Worm (Caenorhabditis elegans) whole organism, L1 larva: ENCODE measurements around the gene F35G12.5.

Experiments
- C16A3.4 ChIP-seq: fragments of 150-350 bp; optimal IDR thresholded peaks from 2 replicates; lab custom pipeline; 2014; ENCODE audit warnings: missing biosample characterization, missing genetic modification characterization
- aha-1 ChIP-seq: fragments of 150-350 bp; optimal IDR thresholded peaks from 2 replicates; lab custom pipeline; 2014; ENCODE audit warnings: missing biosample characterization, missing genetic modification characterization
- blmp-1 ChIP-seq: fragments of 150-350 bp; optimal IDR thresholded peaks from 2 replicates; lab custom pipeline; 2014; ENCODE audit warnings: missing biosample characterization, missing genetic modification characterization
- ceh-82 ChIP-seq, 3 experiments: fragments of 150-350 bp in 1 of 3; sonication (generic microtip) in 2 of 3; optimal IDR thresholded peaks; 2 replicates each; lab custom pipeline; 2014 to 2017; ENCODE audit warnings: missing biosample characterization in 3 of 3, missing genetic modification characterization in 3 of 3
- dpl-1 ChIP-seq, 3 experiments: fragments of 150-350 bp in 2 of 3; sonication (generic microtip) in 1 of 3; optimal IDR thresholded peaks; 2 replicates each; lab custom pipeline; 2014 to 2017; ENCODE audit warnings: missing biosample characterization in 3 of 3, missing genetic modification characterization in 3 of 3, missing genetic modification reagents in 3 of 3
- dsc-1 ChIP-seq: sonication (generic microtip); optimal IDR thresholded peaks from 2 replicates; lab custom pipeline; 2016; ENCODE audit warnings: mild to moderate bottlenecking, missing genetic modification characterization, missing compliant biosample characterization
- efl-1 ChIP-seq, 4 experiments: fragments of 150-350 bp; optimal IDR thresholded peaks in 3 of 4; peaks in 1 of 4; 1 replicate in 1 of 4; 2 replicates in 3 of 4; lab custom pipeline; 2014; ENCODE audit warnings: missing biosample characterization in 2 of 4, missing genetic modification characterization in 2 of 4, missing genetic modification reagents in 2 of 4
- egl-13 ChIP-seq: sonication (generic microtip); optimal IDR thresholded peaks from 2 replicates; lab custom pipeline; 2016; ENCODE audit warnings: missing genotype, missing genetic modification reagents, missing genetic modification characterization, missing compliant biosample characterization
- egl-27 ChIP-seq, 2 experiments: fragments of 150-350 bp in 1 of 2; sonication (generic microtip); optimal IDR thresholded peaks; 3 replicates each; lab custom pipeline; 2017 to 2018; ENCODE audit warnings: missing biosample characterization in 2 of 2, missing genetic modification characterization in 2 of 2, missing genetic modification reagents in 2 of 2
- elt-3 ChIP-seq, 6 experiments: fragments of 150-350 bp in 1 of 6; sonication (generic microtip); optimal IDR thresholded peaks; 2 replicates each; lab custom pipeline; 2017 to 2018; ENCODE audit warnings: missing biosample characterization in 6 of 6, missing genetic modification characterization in 6 of 6, inconsistent platforms in 1 of 6
- fkh-8 ChIP-seq: sonication (generic microtip); optimal IDR thresholded peaks from 2 replicates; lab custom pipeline; 2016; ENCODE audit warnings: mild to moderate bottlenecking, missing genetic modification characterization, missing compliant biosample characterization
- hlh-17 ChIP-seq: fragments of 200-800 bp; sonication (Bioruptor generic); optimal IDR thresholded peaks from 2 replicates; lab custom pipeline; 2018; ENCODE audit warnings: missing genetic modification characterization, mild to moderate bottlenecking, missing compliant biosample characterization, moderate library complexity, borderline replicate concordance
- irx-1 ChIP-seq: sonication (generic microtip); optimal IDR thresholded peaks from 2 replicates; lab custom pipeline; 2016; ENCODE audit warnings: missing genetic modification characterization, missing compliant biosample characterization
- jun-1 ChIP-seq: fragments of 150-350 bp; optimal IDR thresholded peaks from 2 replicates; lab custom pipeline; 2014; ENCODE audit warnings: missing biosample characterization, missing genetic modification reagents, missing genetic modification characterization
- lin-13 ChIP-seq: fragments of 150-350 bp; optimal IDR thresholded peaks from 2 replicates; lab custom pipeline; 2014; ENCODE audit warnings: missing biosample characterization, missing genetic modification reagents, missing genetic modification characterization
- lin-14 ChIP-seq: fragments of 200-800 bp; sonication (Bioruptor generic); optimal IDR thresholded peaks from 2 replicates; lab custom pipeline; 2018; ENCODE audit warnings: mild to moderate bottlenecking, missing genetic modification characterization, moderate library complexity, missing compliant biosample characterization
- lin-35 ChIP-seq, 2 experiments: fragments of 150-350 bp; optimal IDR thresholded peaks; 2 replicates each; lab custom pipeline; 2014; ENCODE audit warnings: missing biosample characterization in 2 of 2, missing genetic modification characterization in 2 of 2, missing genetic modification reagents in 2 of 2
- lir-3 ChIP-seq: sonication (generic microtip); optimal IDR thresholded peaks from 2 replicates; lab custom pipeline; 2016; ENCODE audit warnings: mild to moderate bottlenecking, missing genetic modification characterization, moderate library complexity, missing compliant biosample characterization; ENCODE audit not compliant: poor library complexity
- lsy-2 ChIP-seq, 2 experiments: fragments of 150-350 bp; optimal IDR thresholded peaks; 2 replicates each; lab custom pipeline; 2014; ENCODE audit warnings: missing biosample characterization in 2 of 2, missing genetic modification characterization in 2 of 2
- mab-9 ChIP-seq: fragments of 200-800 bp; sonication (Bioruptor generic); IDR thresholded peaks from 2 replicates; pipeline ENCODE4 v1.3.6; 2022; ENCODE audit warnings: missing genetic modification reagents, missing genetic modification characterization, missing compliant biosample characterization
- mdl-1 ChIP-seq, 2 experiments: fragments of 150-350 bp; optimal IDR thresholded peaks; 2 replicates each; lab custom pipeline; 2014 to 2017; ENCODE audit warnings: missing biosample characterization in 2 of 2, missing genetic modification characterization in 2 of 2, inconsistent platforms in 1 of 2
- mef-2 ChIP-seq: fragments of 150-350 bp; optimal IDR thresholded peaks from 2 replicates; lab custom pipeline; 2014; ENCODE audit warnings: missing biosample characterization, missing genetic modification characterization
- mep-1 ChIP-seq: fragments of 150-350 bp; optimal IDR thresholded peaks from 2 replicates; lab custom pipeline; 2014; ENCODE audit warnings: missing biosample characterization, missing genetic modification characterization
- nhr-19 ChIP-seq: fragments of 200-800 bp; sonication (Bioruptor generic); conservative IDR thresholded peaks from 2 replicates; pipeline ENCODE4 v1.3.6; 2022; ENCODE audit warnings: missing genetic modification characterization, missing compliant biosample characterization
- nhr-20 ChIP-seq: sonication (generic microtip); optimal IDR thresholded peaks from 2 replicates; lab custom pipeline; 2016; ENCODE audit warnings: mild to moderate bottlenecking, missing genetic modification characterization, missing compliant biosample characterization
- nhr-237 ChIP-seq: fragments of 150-350 bp; optimal IDR thresholded peaks from 2 replicates; lab custom pipeline; 2014; ENCODE audit warnings: missing biosample characterization, missing genetic modification characterization
- nhr-28 ChIP-seq: fragments of 150-350 bp; optimal IDR thresholded peaks from 2 replicates; lab custom pipeline; 2014; ENCODE audit warnings: missing biosample characterization, missing genetic modification characterization
- nhr-47 ChIP-seq: sonication (generic microtip); optimal IDR thresholded peaks from 2 replicates; lab custom pipeline; 2016; ENCODE audit warnings: mild to moderate bottlenecking, missing genetic modification characterization, moderate library complexity, missing compliant biosample characterization
- nhr-71 ChIP-seq: sonication (generic microtip); optimal IDR thresholded peaks from 2 replicates; lab custom pipeline; 2016; ENCODE audit warnings: mild to moderate bottlenecking, missing genetic modification characterization, moderate library complexity, missing compliant biosample characterization
- nhr-77 ChIP-seq: fragments of 150-350 bp; optimal IDR thresholded peaks from 2 replicates; lab custom pipeline; 2014; ENCODE audit warnings: missing biosample characterization, missing genetic modification characterization
- nhr-85 ChIP-seq: sonication (generic microtip); peaks from one replicate; lab custom pipeline; 2016; ENCODE audit warnings: missing genetic modification characterization, inconsistent platforms, missing compliant biosample characterization
- nhr-90 ChIP-seq: sonication (generic microtip); optimal IDR thresholded peaks from 2 replicates; lab custom pipeline; 2016; ENCODE audit warnings: mild to moderate bottlenecking, missing genetic modification characterization, missing compliant biosample characterization; ENCODE audit not compliant: poor library complexity
- rnt-1 ChIP-seq: sonication (generic microtip); optimal IDR thresholded peaks from 2 replicates; lab custom pipeline; 2016; ENCODE audit warnings: mild to moderate bottlenecking, missing genetic modification characterization, moderate library complexity, missing compliant biosample characterization
- skn-1 ChIP-seq: fragments of 150-350 bp; optimal IDR thresholded peaks from 2 replicates; lab custom pipeline; 2014; ENCODE audit warnings: missing biosample characterization, missing genetic modification characterization
- snpc-4 ChIP-seq: fragments of 150-350 bp; optimal IDR thresholded peaks from 2 replicates; lab custom pipeline; 2014; ENCODE audit warnings: missing biosample characterization, missing genetic modification characterization
- snu-23 ChIP-seq: sonication (generic microtip); optimal IDR thresholded peaks from 2 replicates; lab custom pipeline; 2016; ENCODE audit warnings: missing genetic modification characterization, missing compliant biosample characterization
- sup-37 ChIP-seq: fragments of 200-800 bp; sonication (Bioruptor generic); optimal IDR thresholded peaks from 2 replicates; lab custom pipeline; 2018; ENCODE audit warnings: mild to moderate bottlenecking, missing genetic modification characterization, missing compliant biosample characterization
- swsn-7 ChIP-seq: sonication (generic microtip); optimal IDR thresholded peaks from 2 replicates; lab custom pipeline; 2016; ENCODE audit warnings: missing genetic modification characterization, missing compliant biosample characterization
- tbx-2 ChIP-seq: sonication (generic microtip); optimal IDR thresholded peaks from 2 replicates; lab custom pipeline; 2016; ENCODE audit warnings: missing genetic modification characterization, missing compliant biosample characterization
- unc-130 ChIP-seq: fragments of 150-350 bp; optimal IDR thresholded peaks from 2 replicates; lab custom pipeline; 2017; ENCODE audit warnings: missing biosample characterization, missing genetic modification characterization, inconsistent platforms
- unc-30 ChIP-seq: sonication (generic microtip); optimal IDR thresholded peaks from 2 replicates; lab custom pipeline; 2017; ENCODE audit warnings: missing biosample characterization, missing genetic modification characterization
- vab-15 ChIP-seq: sonication (generic microtip); optimal IDR thresholded peaks from 2 replicates; lab custom pipeline; 2017; ENCODE audit warnings: missing genotype, mild to moderate bottlenecking, missing genetic modification characterization, missing compliant biosample characterization
- xbp-1 ChIP-seq: sonication (generic microtip); optimal IDR thresholded peaks from 2 replicates; lab custom pipeline; 2016; ENCODE audit warnings: missing genetic modification characterization, missing compliant biosample characterization
- ztf-11 ChIP-seq, 2 experiments: sonication (generic microtip); optimal IDR thresholded peaks; 2 replicates each; lab custom pipeline; 2016 to 2017; ENCODE audit warnings: missing genetic modification characterization in 2 of 2, missing biosample characterization in 1 of 2, missing compliant biosample characterization in 1 of 2
- ztf-4 ChIP-seq: fragments of 150-350 bp; optimal IDR thresholded peaks from 2 replicates; lab custom pipeline; 2014; ENCODE audit warnings: missing biosample characterization, missing genetic modification characterization

Gene F35G12.5

DNA sequence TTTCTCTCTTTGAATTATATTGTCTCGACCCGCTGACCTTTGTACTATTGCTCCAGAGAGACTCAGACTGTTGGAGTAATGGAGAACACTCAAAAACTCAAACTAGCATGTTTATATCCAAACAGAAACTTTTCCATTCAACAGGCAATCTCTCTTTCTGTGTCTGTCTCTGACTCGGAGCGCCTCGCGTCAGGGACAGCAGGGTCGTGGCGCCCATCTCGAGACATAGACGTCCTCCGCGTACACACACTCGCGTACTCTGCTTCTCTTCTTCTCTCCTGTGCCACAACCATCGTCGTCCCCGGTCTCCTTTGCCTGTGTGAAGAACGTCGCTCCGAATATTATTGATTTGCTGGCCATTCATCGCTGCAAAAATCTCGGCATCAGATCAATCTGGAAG lies 32.0 kb upstream of the F35G12.5 start:
- TF ChIP-seq lir-3 (tag; lab: Kevin White, UChicago) = no peak
- peak; percentile 61 for TF ChIP-seq mep-1 (tag; lab: Kevin White, UChicago)
- TF ChIP-seq nhr-19 (GFP tag; lab: Robert Waterston, UW) = peak; percentile 64
- TF ChIP-seq sup-37 (GFP tag; lab: Kevin White, UChicago) = no peak
- peak; percentile 55 to 63 for TF ChIP-seq efl-1 (optimal IDR thresholded peaks at IDR 0.05; lab: Kevin White, UChicago)
- peak in 1 of 2 experiments; percentile 24 for TF ChIP-seq efl-1 (GFP tag; optimal IDR thresholded peaks at IDR 0.05 in 1 of 2; lab: Kevin White, UChicago)
- TF ChIP-seq ztf-11 (tag; optimal IDR thresholded peaks at IDR 0.05; lab: Kevin White, UChicago) = no peak
- TF ChIP-seq snpc-4 (tag; lab: Kevin White, UChicago) = peak; percentile 23
- peak; percentile 48 for TF ChIP-seq C16A3.4 (tag; lab: Kevin White, UChicago)
- TF ChIP-seq nhr-85 = peak; percentile 81
- peak; percentile 76 for TF ChIP-seq nhr-20 (tag; lab: Kevin White, UChicago)
- peak; percentile 97 for TF ChIP-seq lin-14 (GFP tag; lab: Kevin White, UChicago)
- TF ChIP-seq lin-35 (GFP tag; optimal IDR thresholded peaks at IDR 0.05; lab: Kevin White, UChicago) = peak; percentile 65 to 71
- peak; percentile 44 for TF ChIP-seq nhr-47
- TF ChIP-seq xbp-1 = peak; percentile 15
- no peak for TF ChIP-seq vab-15
- TF ChIP-seq nhr-28 (tag; lab: Kevin White, UChicago) = no peak
- peak in 1 of 2 experiments; percentile 57 for TF ChIP-seq mdl-1 (tag; optimal IDR thresholded peaks at IDR 0.05; lab: Kevin White, UChicago)
- no peak for TF ChIP-seq hlh-17 (GFP tag; lab: Kevin White, UChicago)
- TF ChIP-seq tbx-2 (tag; lab: Kevin White, UChicago) = peak; percentile 60
- TF ChIP-seq egl-27 (tag; optimal IDR thresholded peaks at IDR 0.05; lab: Kevin White, UChicago) = peak; percentile 6 to 36
- TF ChIP-seq swsn-7 (tag; lab: Kevin White, UChicago) = peak; percentile 65
- TF ChIP-seq rnt-1 = peak; percentile 57
- peak; percentile 57 for TF ChIP-seq jun-1 (tag; lab: Kevin White, UChicago)
- peak; percentile 24 for TF ChIP-seq nhr-90 (tag; lab: Kevin White, UChicago)
- TF ChIP-seq fkh-8 (tag; lab: Kevin White, UChicago) = peak; percentile 69
- TF ChIP-seq lin-13 (GFP tag; lab: Kevin White, UChicago) = peak; percentile 16
- peak; percentile 67 for TF ChIP-seq skn-1 (tag; lab: Kevin White, UChicago)
- TF ChIP-seq irx-1 = peak; percentile 14
- peak in 2 of 3 experiments; percentile 31 to 81 for TF ChIP-seq ceh-82 (tag; optimal IDR thresholded peaks at IDR 0.05; lab: Kevin White, UChicago)
- no peak for TF ChIP-seq unc-30
- TF ChIP-seq ztf-4 (tag; lab: Kevin White, UChicago) = peak; percentile 20
- TF ChIP-seq unc-130 (tag; lab: Kevin White, UChicago) = peak; percentile 0
- peak; percentile 48 to 77 for TF ChIP-seq lsy-2 (tag; optimal IDR thresholded peaks at IDR 0.05; lab: Kevin White, UChicago)
- no peak for TF ChIP-seq blmp-1
- no peak for TF ChIP-seq mab-9
- TF ChIP-seq egl-13 (tag; lab: Kevin White, UChicago) = peak; percentile 7
- TF ChIP-seq dsc-1 (tag; lab: Kevin White, UChicago) = peak; percentile 23
- TF ChIP-seq nhr-77 (tag; lab: Kevin White, UChicago) = peak; percentile 83
- TF ChIP-seq nhr-71 (tag; lab: Kevin White, UChicago) = peak; percentile 73
- TF ChIP-seq snu-23 (GFP tag; lab: Kevin White, UChicago) = peak; percentile 82
- TF ChIP-seq mef-2 (tag; lab: Kevin White, UChicago) = no peak
- TF ChIP-seq nhr-237 (tag; lab: Kevin White, UChicago) = no peak
- TF ChIP-seq elt-3 (tag; optimal IDR thresholded peaks at IDR 0.05; lab: Kevin White, UChicago) = peak in 1 of 6 experiments; percentile 39
- TF ChIP-seq aha-1 = no peak
- TF ChIP-seq dpl-1 (GFP tag; optimal IDR thresholded peaks at IDR 0.05; lab: Kevin White, UChicago) = peak; percentile 21 to 47 (median 43)
